Worm (Caenorhabditis elegans): ENCODE data around the gene mltn-1.

Gene mltn-1

DNA sequence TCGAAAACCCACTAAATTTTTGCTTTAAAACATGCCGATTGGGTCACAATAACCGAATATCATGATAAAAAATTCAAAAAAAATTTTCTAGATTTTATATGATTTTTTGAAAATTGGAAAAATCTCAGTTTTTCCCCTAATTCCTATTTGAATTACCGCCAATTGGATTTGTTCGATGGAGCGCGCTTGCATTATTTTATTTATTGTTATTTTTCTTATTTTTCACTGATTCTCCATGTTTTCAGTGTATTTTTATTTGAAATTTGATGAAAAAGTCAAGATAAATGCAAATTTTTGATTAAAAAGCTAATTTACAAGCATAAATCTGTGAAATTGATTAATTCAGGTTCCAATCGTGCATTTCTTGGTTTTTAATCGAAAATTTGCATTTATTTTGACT lies 43.1 kb upstream of the mltn-1 start:
- TF ChIP-seq nhr-237 (tag; optimal IDR thresholded peaks at IDR 0.05) (no peak), lin-15B (tag; optimal IDR thresholded peaks at IDR 0.05) (no peak), nhr-11 (tag; optimal IDR thresholded peaks at IDR 0.05) (no peak), ama-1 (optimal IDR thresholded peaks at IDR 0.05) (no peak), nhr-12 (tag; optimal IDR thresholded peaks at IDR 0.05) (no peak), sea-2 (GFP tag; optimal IDR thresholded peaks at IDR 0.05) (no peak), mdl-1 (tag; optimal IDR thresholded peaks at IDR 0.05) (no peak), nfya-1 (tag; optimal IDR thresholded peaks at IDR 0.05; ENCODE audit: insufficient read depth) (no peak), ceh-28 (tag; optimal IDR thresholded peaks at IDR 0.05) (no peak), elt-1 (tag; optimal IDR thresholded peaks at IDR 0.05) (no peak), ceh-16 (tag; optimal IDR thresholded peaks at IDR 0.05) (no peak), mml-1 (tag; optimal IDR thresholded peaks at IDR 0.05) (no peak), R02D3.7 (tag; optimal IDR thresholded peaks at IDR 0.05) (no peak), aly-2 (tag; optimal IDR thresholded peaks at IDR 0.05) (no peak), hmg-11 (tag; optimal IDR thresholded peaks at IDR 0.05) (no peak), snpc-4 (tag; optimal IDR thresholded peaks at IDR 0.05) (no peak), lsy-12 (tag; optimal IDR thresholded peaks at IDR 0.05) (no peak), pha-4 (tag; optimal IDR thresholded peaks at IDR 0.05) (no peak), skn-1 (tag; optimal IDR thresholded peaks at IDR 0.05) (no peak)

DNA sequence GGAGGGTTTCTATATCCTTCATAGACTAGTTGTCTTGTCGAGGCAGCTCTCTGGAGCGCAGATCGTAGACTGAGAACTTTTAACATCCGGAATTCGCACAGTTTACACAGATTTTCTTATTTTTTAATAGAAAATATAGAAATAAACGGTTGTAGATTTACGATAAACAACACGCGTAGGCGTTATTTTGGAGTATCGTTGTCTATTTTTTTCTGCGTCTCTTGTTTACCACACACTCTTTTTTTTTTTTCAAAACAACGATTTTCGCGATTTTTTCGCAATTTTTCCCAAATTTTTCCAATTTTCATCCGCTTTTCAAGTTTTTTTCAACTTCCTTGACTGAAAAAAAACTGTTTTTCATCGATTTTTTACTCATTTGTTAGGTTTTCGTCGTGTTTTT lies 42.2 kb upstream of the mltn-1 start, which contains the start of gene mecr-1:
TSS of gene mecr-1 (minus strand) at position 127 of the 400 bp plus-strand sequence.
- TF ChIP-seq R02D3.7 (tag; optimal IDR thresholded peaks at IDR 0.05): peak; percentile 91
- no peak for TF ChIP-seq daf-12 (tag; optimal IDR thresholded peaks at IDR 0.05)
- no peak for TF ChIP-seq elt-2 (tag; optimal IDR thresholded peaks at IDR 0.05)
- TF ChIP-seq nfya-1 (tag; optimal IDR thresholded peaks at IDR 0.05; ENCODE audit: insufficient read depth): peak; percentile 37
- peak; percentile 3 for TF ChIP-seq skn-1 (tag; optimal IDR thresholded peaks at IDR 0.05)
- peak; percentile 70 for TF ChIP-seq hmg-11 (tag; optimal IDR thresholded peaks at IDR 0.05)
- no peak for TF ChIP-seq ztf-11 (tag; optimal IDR thresholded peaks at IDR 0.05)
- TF ChIP-seq lin-39 (tag; optimal IDR thresholded peaks at IDR 0.05): no peak
- peak; percentile 26 for TF ChIP-seq nhr-23 (tag; optimal IDR thresholded peaks at IDR 0.05)
- no peak for TF ChIP-seq ceh-16 (tag; optimal IDR thresholded peaks at IDR 0.05)
- TF ChIP-seq fos-1 (tag; optimal IDR thresholded peaks at IDR 0.05): no peak
- TF ChIP-seq unc-39 (tag; optimal IDR thresholded peaks at IDR 0.05): no peak
- TF ChIP-seq pha-4 (tag; optimal IDR thresholded peaks at IDR 0.05): peak; percentile 65
- no peak for TF ChIP-seq fkh-2 (tag; optimal IDR thresholded peaks at IDR 0.05)
- peak; percentile 39 for TF ChIP-seq lin-15B (tag; optimal IDR thresholded peaks at IDR 0.05)
- no peak for TF ChIP-seq nhr-77 (tag; optimal IDR thresholded peaks at IDR 0.05)
- TF ChIP-seq nhr-25 (tag; optimal IDR thresholded peaks at IDR 0.05): no peak
- TF ChIP-seq pqm-1 (tag; optimal IDR thresholded peaks at IDR 0.05): peak; percentile 12

DNA sequence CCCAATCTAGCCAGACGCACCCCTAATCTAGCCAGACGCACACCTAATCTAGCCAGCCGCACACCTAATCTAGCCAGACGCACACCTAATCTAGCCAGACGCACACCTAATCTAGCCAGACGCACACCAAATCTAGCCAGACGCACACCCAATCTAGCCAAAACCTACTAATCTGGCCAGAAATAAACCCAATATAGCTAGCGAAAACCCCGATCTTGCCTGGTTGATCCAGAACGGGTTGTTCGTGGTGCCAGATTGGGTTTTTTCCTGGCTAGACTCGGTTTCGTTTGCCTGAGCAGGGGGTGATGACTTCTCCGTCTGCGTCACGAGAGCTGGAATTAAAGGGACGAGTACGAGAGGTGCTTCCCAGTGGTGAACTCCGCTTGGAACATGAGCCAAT lies 39.1 kb upstream of the mltn-1 start, which contains the start of gene W09H1.3:
TSS of gene W09H1.3 (plus strand) at position 301 of the 400 bp plus-strand sequence.
- TF ChIP-seq jun-1 (tag; optimal IDR thresholded peaks at IDR 0.05): no peak
- TF ChIP-seq sea-2 (GFP tag; optimal IDR thresholded peaks at IDR 0.05): no peak
- no peak for TF ChIP-seq elt-1 (tag; optimal IDR thresholded peaks at IDR 0.05)
- no peak for TF ChIP-seq mdl-1 (tag; optimal IDR thresholded peaks at IDR 0.05)
- no peak for TF ChIP-seq mml-1 (tag; optimal IDR thresholded peaks at IDR 0.05)
- TF ChIP-seq R02D3.7 (tag; optimal IDR thresholded peaks at IDR 0.05): no peak
- no peak for TF ChIP-seq ceh-9 (tag; optimal IDR thresholded peaks at IDR 0.05)
- no peak for TF ChIP-seq hmg-11 (tag; optimal IDR thresholded peaks at IDR 0.05)
- no peak for TF ChIP-seq eor-1 (tag; optimal IDR thresholded peaks at IDR 0.05)

DNA sequence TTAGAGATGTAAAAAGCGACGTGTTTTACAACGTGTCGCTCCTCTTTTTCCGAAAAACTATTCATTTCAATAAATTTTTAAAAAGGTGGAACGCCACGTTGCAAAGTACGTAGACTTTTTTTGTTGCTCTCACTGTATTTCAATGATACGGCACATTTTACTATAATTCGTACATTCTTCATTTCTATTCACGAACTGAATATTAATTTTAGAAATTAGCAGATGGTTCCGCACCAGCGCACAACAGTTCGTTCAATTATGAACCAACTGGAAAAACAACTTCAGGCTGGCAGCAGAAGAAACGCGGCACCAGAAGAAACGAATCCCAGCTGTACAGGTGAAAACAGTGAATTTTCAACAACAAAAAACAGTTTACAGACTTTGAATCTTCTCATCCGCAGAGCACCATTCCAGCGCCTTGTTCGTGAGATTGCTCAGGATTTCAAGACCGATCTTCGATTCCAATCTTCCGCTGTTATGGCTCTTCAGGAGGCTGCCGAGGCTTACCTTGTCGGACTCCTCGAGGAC lies 38.3 kb upstream of the mltn-1 start, which contains the start of the genes W09H1.4 and his-73:
TSS of gene W09H1.4 (plus strand) at position 301 of the 528 bp plus-strand sequence.
TSS of gene his-73 (plus strand) at position 478 of the 528 bp plus-strand sequence.
- TF ChIP-seq unc-62 (GFP tag; optimal IDR thresholded peaks at IDR 0.05) (no peak), elt-2 (tag; optimal IDR thresholded peaks at IDR 0.05) (no peak), hmg-11 (tag; optimal IDR thresholded peaks at IDR 0.05) (no peak), snpc-4 (tag; optimal IDR thresholded peaks at IDR 0.05) (no peak), fkh-2 (tag; optimal IDR thresholded peaks at IDR 0.05) (no peak)

DNA sequence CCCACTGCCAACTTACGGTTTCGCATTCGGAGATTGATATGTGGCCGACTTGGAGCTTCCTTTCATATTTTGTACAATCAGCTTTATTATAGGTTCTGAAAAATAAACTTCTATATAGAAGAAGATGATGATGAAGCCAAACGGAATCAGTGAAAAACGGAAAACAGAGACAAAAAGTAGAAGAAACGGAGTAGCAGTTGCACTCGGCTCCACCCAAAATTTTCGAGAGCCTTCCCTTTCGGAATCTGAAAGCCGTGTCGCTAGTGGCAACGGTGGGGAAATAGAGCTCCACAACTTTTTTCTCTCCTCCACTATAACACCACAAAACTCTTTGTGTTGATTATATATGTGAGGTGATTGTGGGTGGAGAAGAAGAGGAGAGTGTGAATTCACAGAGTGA lies 36.4 kb upstream of the mltn-1 start, which contains the start of gene W09H1.1:
TSS of gene W09H1.1 (minus strand) at position 101 of the 400 bp plus-strand sequence.
- TF ChIP-seq elt-1 (tag; optimal IDR thresholded peaks at IDR 0.05) (no peak), nhr-11 (tag; optimal IDR thresholded peaks at IDR 0.05) (no peak), egl-27 (tag; optimal IDR thresholded peaks at IDR 0.05) (no peak), elt-3 (tag; optimal IDR thresholded peaks at IDR 0.05) (no peak), unc-62 (GFP tag; optimal IDR thresholded peaks at IDR 0.05) (no peak), nhr-77 (tag; optimal IDR thresholded peaks at IDR 0.05) (no peak), zag-1 (tag; optimal IDR thresholded peaks at IDR 0.05) (no peak), fkh-10 (GFP tag; optimal IDR thresholded peaks at IDR 0.05) (no peak), lin-39 (tag; optimal IDR thresholded peaks at IDR 0.05) (no peak), mml-1 (tag; optimal IDR thresholded peaks at IDR 0.05) (no peak), mdl-1 (tag; optimal IDR thresholded peaks at IDR 0.05) (no peak), unc-39 (tag; optimal IDR thresholded peaks at IDR 0.05) (no peak), nhr-76 (tag; optimal IDR thresholded peaks at IDR 0.05) (no peak), nhr-25 (tag; optimal IDR thresholded peaks at IDR 0.05) (no peak), egl-5 (tag; optimal IDR thresholded peaks at IDR 0.05) (no peak)

All from whole organism, L3 larva.